ENCODE assay signal across 1 fruit fly cellular context in the genomic region with DNA sequence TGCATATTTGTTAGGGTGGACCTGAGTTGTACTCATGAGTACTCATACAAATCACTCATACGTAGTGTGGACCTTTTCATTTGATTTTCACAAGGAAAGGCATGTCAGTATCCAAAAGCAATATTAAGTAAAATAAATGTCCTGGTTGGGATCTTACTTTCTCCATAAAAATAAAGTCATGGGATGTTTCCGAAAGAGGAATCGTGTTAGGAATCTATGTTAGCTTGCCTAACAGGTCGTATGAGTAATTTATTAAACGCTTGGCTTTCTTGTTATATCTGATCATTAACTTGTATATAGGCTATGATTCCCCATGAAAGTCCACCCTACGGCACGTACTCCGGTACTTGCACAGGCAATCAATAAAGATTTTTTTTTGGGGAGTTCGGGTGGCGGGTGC.
TF ChIP-seq lines count a peak whose summit lies in the region.

No protein-coding gene starts in this region.

TF ChIP-seq in whole organism, prepupa, 60 proteins besides CTCF, POLR2A, EP300 and RAD21 (continued from another document):
- no peak for TF ChIP-seq Eip93F (GFP tag; optimal IDR thresholded peaks at IDR 0.05; lab: Kevin White, UChicago)
